Fruit fly (Drosophila melanogaster) Kc167 (cell line): Measurements from ENCODE around the gene CG32573.

Experiments
- Myc ChIP-seq: fragments of >200 bp; optimal IDR thresholded peaks from 2 replicates; lab custom pipeline; 2017; ENCODE audit warnings: missing external identifiers
- psq ChIP-seq: fragments of >200 bp; optimal IDR thresholded peaks from 2 replicates; lab custom pipeline; 2017; ENCODE audit warnings: missing external identifiers

DNA sequence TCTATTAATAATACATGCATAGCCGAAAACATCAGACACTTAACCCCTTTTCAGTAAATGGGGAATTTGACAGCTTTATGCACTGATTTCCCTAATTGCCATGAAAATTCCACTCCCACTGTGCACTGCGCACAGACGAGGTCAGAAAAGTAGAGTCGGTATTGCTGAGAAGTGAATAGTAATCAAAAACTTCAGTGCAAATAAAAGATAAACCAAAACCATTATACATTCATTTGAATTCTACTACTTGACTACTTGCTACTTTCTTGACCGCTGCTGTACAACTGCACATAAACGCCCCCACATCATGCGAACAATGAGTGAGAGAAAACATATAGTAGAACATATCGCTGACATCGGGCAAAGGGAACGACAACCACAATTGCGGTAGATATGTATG, 40.3 kb downstream of the CG32573 start:
- TF ChIP-seq psq, result no peak
- no peak for TF ChIP-seq Myc
